Worm (Caenorhabditis elegans) whole organism, mixed stage, embryonic: ENCODE data around the gene vps-54.

Experiments
- ceh-39 ChIP-seq: fragments of 150-350 bp; optimal IDR thresholded peaks from 2 replicates; lab custom pipeline; 2014; ENCODE audit warnings: missing biosample characterization, missing genetic modification characterization
- drap-1 ChIP-seq: fragments of 200-800 bp; sonication (Bioruptor generic); optimal IDR thresholded peaks from 3 replicates; lab custom pipeline; 2018; ENCODE audit warnings: mild to moderate bottlenecking, missing genetic modification characterization, missing compliant biosample characterization
- elt-1 ChIP-seq: sonication (generic microtip); optimal IDR thresholded peaks from 2 replicates; lab custom pipeline; 2017; ENCODE audit warnings: missing genetic modification characterization, mild to moderate bottlenecking, missing compliant biosample characterization, antibody characterized with exemption, moderate library complexity, borderline replicate concordance; ENCODE audit not compliant: insufficient read depth
- elt-3 ChIP-seq: fragments of 150-350 bp; optimal IDR thresholded peaks from 2 replicates; lab custom pipeline; 2014; ENCODE audit warnings: missing biosample characterization, missing genetic modification characterization
- flh-1 ChIP-seq: fragments of 200-800 bp; sonication (Bioruptor generic); optimal IDR thresholded peaks from 2 replicates; lab custom pipeline; 2018; ENCODE audit warnings: mild to moderate bottlenecking, missing genetic modification characterization, moderate library complexity, missing compliant biosample characterization
- hlh-1 ChIP-seq: fragments of 150-350 bp; optimal IDR thresholded peaks from 2 replicates; lab custom pipeline; 2014; ENCODE audit warnings: missing biosample characterization, missing genetic modification reagents, missing genetic modification characterization
- lin-13 ChIP-seq: fragments of 150-350 bp; optimal IDR thresholded peaks from 2 replicates; lab custom pipeline; 2014; ENCODE audit warnings: missing biosample characterization, missing genetic modification characterization
- nhr-237 ChIP-seq: fragments of 150-350 bp; optimal IDR thresholded peaks from 2 replicates; lab custom pipeline; 2014; ENCODE audit warnings: missing biosample characterization, missing genetic modification characterization
- unc-39 ChIP-seq: fragments of 150-350 bp; optimal IDR thresholded peaks from 2 replicates; lab custom pipeline; 2014; ENCODE audit warnings: missing biosample characterization, missing genetic modification characterization
- unc-62 ChIP-seq: fragments of 150-350 bp; optimal IDR thresholded peaks from 2 replicates; lab custom pipeline; 2014; ENCODE audit warnings: missing biosample characterization, missing genetic modification reagents, missing genetic modification characterization
- ztf-11 ChIP-seq: fragments of 150-350 bp; optimal IDR thresholded peaks from 2 replicates; lab custom pipeline; 2014; ENCODE audit warnings: missing biosample characterization, missing genetic modification characterization

DNA sequence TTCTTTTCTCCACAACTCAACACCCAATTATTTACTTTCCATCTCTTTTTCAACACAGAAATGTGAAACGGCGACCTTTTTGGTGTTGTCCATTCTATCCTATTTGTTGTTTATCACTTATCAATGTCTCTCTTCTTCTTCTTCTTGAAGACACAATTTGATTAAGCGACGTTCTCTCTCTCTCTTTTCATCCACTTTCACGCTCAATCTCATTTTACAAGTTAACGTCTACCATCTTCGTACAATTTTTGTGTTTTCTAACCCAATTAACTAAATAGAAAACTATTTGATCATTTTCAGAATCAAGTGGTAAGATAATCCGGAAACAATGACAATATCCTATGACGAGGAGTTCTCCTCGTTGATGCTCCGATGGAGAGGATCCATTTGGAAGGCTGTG, 18.5 kb downstream of the vps-54 start, which contains the start of gene best-14:
- TF ChIP-seq flh-1 (no peak), hlh-1 (tag; lab: Kevin White, UChicago) (no peak), elt-1 (tag; lab: Kevin White, UChicago) (no peak), unc-39 (tag; lab: Kevin White, UChicago) (no peak), lin-13 (no peak), nhr-237 (tag; lab: Kevin White, UChicago) (no peak), unc-62 (no peak), ceh-39 (tag; lab: Kevin White, UChicago) (no peak), drap-1 (GFP tag; lab: Kevin White, UChicago) (no peak), ztf-11 (tag; lab: Kevin White, UChicago) (no peak), elt-3 (no peak)
